Fruit fly (Drosophila melanogaster): ENCODE results near the gene Inx2.
A peak's percentile ranks its signal among the peaks of the same experiment; 100 is the strongest.

Gene Inx2

DNA sequence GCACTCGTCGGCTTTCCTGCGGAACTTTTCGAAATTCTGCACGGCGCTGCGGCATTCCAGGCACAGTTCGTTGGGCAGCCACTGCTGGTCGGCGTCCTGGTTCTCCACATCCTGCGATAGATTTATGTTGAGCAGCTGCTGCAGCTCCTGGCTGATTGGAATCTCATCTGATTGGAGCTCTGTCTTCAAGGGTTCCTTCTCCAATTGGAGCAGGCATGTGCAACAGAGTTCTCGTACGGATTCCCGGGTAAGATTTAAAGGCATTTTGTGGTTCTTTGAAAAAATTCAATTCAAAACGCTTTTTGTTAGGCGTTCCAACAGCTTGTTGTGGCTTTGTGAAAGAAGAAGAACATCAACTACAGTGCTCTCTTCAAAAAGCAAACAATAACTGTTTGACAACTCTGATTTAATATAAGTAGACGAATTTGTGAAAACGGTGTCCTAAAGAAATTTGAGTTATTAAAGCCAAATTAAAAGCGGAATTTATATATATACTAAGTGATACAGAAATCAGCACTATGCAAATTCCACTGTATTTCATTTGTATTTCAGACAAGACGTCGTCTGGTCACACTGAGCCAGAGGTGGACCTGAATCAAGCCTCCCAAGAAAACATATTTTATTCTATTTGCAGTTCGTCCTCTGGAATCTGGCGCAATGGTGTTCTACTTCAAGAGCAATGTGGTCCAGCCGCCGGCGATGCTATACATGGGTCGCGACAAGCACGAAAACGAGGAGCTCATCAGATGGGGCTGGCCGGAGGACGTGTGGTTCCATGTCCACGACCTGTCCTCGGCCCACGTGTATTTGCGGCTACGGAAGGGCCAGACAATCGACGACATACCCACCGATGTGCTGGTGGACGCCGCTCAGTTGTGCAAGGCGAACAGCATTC lies 15.1 kb downstream of the Inx2 start, which contains the start of the genes CG3032 and CG4593:
Gene CG3032, minus strand, starts transcription at position 562 of the 895 bp plus-strand sequence.
Gene CG4593, plus strand, starts transcription at position 568 of the 895 bp plus-strand sequence.
- TF ChIP-seq pan (optimal IDR thresholded peaks at IDR 0.05) = no peak
- TF ChIP-seq CG8478 (optimal IDR thresholded peaks at IDR 0.05) = no peak
- TF ChIP-seq Dll (optimal IDR thresholded peaks at IDR 0.05) = no peak
- TF ChIP-seq usp (GFP tag; optimal IDR thresholded peaks at IDR 0.05) = no peak
- TF ChIP-seq psq (optimal IDR thresholded peaks at IDR 0.05) = no peak
- no peak for TF ChIP-seq EcR (GFP tag; optimal IDR thresholded peaks at IDR 0.05)

DNA sequence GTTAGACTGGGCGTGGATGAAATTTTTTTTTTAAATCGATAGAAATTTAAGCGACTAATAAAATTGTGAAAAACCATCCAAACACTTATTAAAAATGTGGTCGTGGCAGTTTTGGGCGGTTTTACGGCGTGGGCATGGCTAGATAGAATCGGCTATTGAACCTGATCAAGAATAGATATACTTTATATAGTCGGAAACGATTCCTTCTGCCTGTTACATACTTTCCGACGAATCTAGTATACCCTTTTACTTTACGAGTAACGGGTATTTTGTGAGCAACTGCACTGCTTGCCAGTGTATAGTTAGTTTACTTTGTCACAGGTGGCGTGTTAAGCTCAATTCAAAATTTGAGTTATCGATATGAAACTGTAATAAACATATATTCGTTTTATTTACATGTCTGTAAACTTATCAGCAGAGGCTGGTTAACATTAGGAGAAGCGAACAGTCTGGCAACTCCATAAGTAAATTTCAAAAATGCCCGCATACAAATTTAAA lies 16.5 kb downstream of the Inx2 start:
- TF ChIP-seq psq (optimal IDR thresholded peaks at IDR 0.05) = no peak
- peak; percentile 66 for TF ChIP-seq pan (optimal IDR thresholded peaks at IDR 0.05)

DNA sequence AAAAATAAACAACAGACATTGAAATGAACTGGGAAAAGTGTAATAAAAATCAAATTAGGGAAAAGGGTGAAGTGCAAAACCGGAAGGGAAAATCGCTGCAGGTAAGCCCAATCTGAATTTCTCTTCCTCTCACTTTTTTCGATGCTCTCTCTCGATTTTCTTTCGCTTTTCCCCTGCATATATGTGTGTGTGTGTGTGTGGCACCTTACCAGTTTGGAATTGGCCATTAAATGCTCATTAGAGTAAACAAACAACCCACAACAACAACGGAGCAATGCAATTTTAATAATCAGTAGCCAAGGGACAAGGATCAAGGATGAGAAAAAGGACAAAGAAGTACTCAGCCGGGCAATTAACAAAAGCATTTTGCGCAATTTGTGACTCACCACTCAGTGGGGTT lies 36.4 kb downstream of the Inx2 start:
- TF ChIP-seq Dll (optimal IDR thresholded peaks at IDR 0.05) (no peak), CG8478 (optimal IDR thresholded peaks at IDR 0.05) (no peak), psq (optimal IDR thresholded peaks at IDR 0.05) (no peak), pan (optimal IDR thresholded peaks at IDR 0.05) (no peak), usp (GFP tag; optimal IDR thresholded peaks at IDR 0.05) (no peak), EcR (GFP tag; optimal IDR thresholded peaks at IDR 0.05) (no peak)

DNA sequence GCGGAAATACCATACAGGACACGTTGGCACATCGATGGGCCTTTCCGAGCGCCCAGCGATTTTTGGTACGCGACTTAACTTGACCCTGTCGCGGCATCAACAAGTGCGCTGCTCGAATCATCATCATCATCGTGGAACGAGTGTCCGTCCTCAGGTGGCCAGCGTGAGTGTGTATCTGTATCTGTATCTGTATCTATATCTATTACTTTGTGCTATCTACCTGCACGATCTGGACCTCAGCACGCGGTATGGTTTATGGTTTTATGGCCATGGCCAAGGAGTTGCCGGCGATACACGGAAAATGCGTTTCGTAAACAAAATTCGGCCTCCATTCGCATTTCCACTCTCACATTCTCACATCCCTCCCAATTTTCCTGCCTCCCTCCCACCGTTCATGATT lies 38.6 kb downstream of the Inx2 start:
- TF ChIP-seq pan (optimal IDR thresholded peaks at IDR 0.05) (no peak), usp (GFP tag; optimal IDR thresholded peaks at IDR 0.05) (no peak), Dll (optimal IDR thresholded peaks at IDR 0.05) (no peak), CG8478 (optimal IDR thresholded peaks at IDR 0.05) (no peak), psq (optimal IDR thresholded peaks at IDR 0.05) (no peak), EcR (GFP tag; optimal IDR thresholded peaks at IDR 0.05) (no peak)

DNA sequence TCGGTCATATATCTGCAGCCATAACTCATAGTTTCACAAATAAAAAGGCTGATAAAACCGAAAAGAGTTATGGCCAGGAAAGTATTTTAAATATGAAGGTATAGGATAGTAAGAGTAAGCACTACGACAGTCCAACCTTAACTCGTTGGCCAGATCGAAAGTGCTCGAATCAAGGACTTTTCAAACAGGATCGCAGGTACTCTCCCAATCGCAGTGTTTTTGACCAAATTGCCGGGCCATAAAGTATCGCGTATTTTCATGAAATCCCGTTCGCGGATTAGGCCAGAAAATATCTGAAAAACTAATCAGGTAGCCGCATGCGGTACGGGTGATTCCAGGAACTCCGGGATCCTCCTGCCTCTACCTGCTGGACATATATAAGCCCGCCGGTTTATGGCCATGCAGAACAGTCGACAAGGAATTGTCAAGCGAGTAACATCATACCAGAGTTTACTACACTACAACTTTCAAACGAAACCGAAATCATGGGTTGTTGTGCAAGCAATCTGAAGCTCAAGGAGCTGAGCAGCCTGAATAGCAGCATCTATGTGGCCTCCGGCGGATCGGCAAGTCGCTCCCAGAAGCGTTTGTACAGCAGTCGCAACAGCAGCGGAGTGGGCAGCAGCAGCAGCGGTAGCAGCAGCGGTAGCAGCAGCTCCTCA lies 41.9 kb downstream of the Inx2 start, which contains the start of gene CG14427:
Gene CG14427, plus strand, starts transcription at position 399 of the 662 bp plus-strand sequence.
- TF ChIP-seq psq (optimal IDR thresholded peaks at IDR 0.05) = no peak
- no peak for TF ChIP-seq EcR (GFP tag; optimal IDR thresholded peaks at IDR 0.05)
- TF ChIP-seq pan (optimal IDR thresholded peaks at IDR 0.05) = no peak
- TF ChIP-seq Dll (optimal IDR thresholded peaks at IDR 0.05) = no peak
- no peak for TF ChIP-seq CG8478 (optimal IDR thresholded peaks at IDR 0.05)
- no peak for TF ChIP-seq usp (GFP tag; optimal IDR thresholded peaks at IDR 0.05)

DNA sequence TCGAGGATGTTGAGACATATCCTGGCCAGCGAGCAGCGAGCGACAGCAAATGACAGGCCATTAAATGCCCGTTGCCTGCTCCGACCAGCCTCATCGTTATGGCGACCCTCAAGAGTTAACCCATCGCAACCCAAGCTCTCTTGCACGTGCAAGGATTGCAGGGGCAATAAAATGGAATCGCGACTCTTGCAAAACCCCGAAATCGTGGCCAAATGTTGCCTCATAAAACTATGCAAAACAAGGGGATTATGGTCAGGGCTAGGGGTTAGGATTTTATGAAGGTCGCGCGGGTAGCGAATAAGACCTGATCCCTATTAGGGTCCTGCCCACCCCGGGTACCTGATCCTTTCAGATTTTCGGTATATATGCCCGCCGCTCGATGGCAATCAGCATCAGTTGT lies 50.6 kb downstream of the Inx2 start, which contains the start of gene nullo:
Gene nullo, plus strand, starts transcription at position 390 of the 400 bp plus-strand sequence.
- TF ChIP-seq Dll (optimal IDR thresholded peaks at IDR 0.05) = no peak
- no peak for TF ChIP-seq CG8478 (optimal IDR thresholded peaks at IDR 0.05)
- no peak for TF ChIP-seq usp (GFP tag; optimal IDR thresholded peaks at IDR 0.05)
- no peak for TF ChIP-seq EcR (GFP tag; optimal IDR thresholded peaks at IDR 0.05)
- no peak for TF ChIP-seq psq (optimal IDR thresholded peaks at IDR 0.05)
- no peak for TF ChIP-seq pan (optimal IDR thresholded peaks at IDR 0.05)
